Fruit fly (Drosophila melanogaster) whole organism, adult: ENCODE data around the gene CG34283.

Source experiments
- CG14711 ChIP-seq: fragments of 200-800 bp; sonication (Bioruptor generic); optimal IDR thresholded peaks from 2 replicates; lab custom pipeline; 2018; ENCODE audit warnings: missing biosample characterization, mild to moderate bottlenecking, missing genetic modification characterization, moderate library complexity
- CG33017 ChIP-seq: fragments of 200-800 bp; sonication (Bioruptor generic); optimal IDR thresholded peaks from 2 replicates; lab custom pipeline; 2018; ENCODE audit warnings: missing biosample characterization, mild to moderate bottlenecking, missing genetic modification characterization, moderate library complexity
- Clk ChIP-seq: fragments of 200-800 bp; sonication (Bioruptor generic); optimal IDR thresholded peaks from 2 replicates; lab custom pipeline; 2017; ENCODE audit warnings: missing biosample characterization, missing genetic modification characterization
- Crg-1 ChIP-seq: fragments of 200-800 bp; sonication (Bioruptor generic); optimal IDR thresholded peaks from 2 replicates; lab custom pipeline; 2016; ENCODE audit warnings: missing biosample characterization, missing genetic modification characterization
- Hr96 ChIP-seq: fragments of 200-800 bp; sonication (Bioruptor generic); optimal IDR thresholded peaks from 2 replicates; lab custom pipeline; 2016; ENCODE audit warnings: missing biosample characterization, missing genetic modification characterization
- cnc ChIP-seq, 2 experiments: fragments of >200 bp; optimal IDR thresholded peaks; 2 replicates each; lab custom pipeline; 2017
- kay ChIP-seq: fragments of 200-800 bp; sonication (Bioruptor generic); peaks from one replicate; lab custom pipeline; 2016; ENCODE audit warnings: missing biosample characterization, missing genetic modification characterization, borderline replicate concordance
- ovo ChIP-seq: fragments of 200-800 bp; sonication (Bioruptor generic); optimal IDR thresholded peaks from 2 replicates; lab custom pipeline; 2016; ENCODE audit warnings: missing biosample characterization, missing genetic modification characterization
- pad ChIP-seq: fragments of 200-800 bp; sonication (Bioruptor generic); optimal IDR thresholded peaks from 3 replicates; lab custom pipeline; 2017; ENCODE audit warnings: missing biosample characterization, missing genetic modification characterization, mild to moderate bottlenecking, moderate library complexity, missing genetic modification reagents

dm6 chr3R:18738705-18739434 lies 16.5 kb upstream of the CG34283 start:
- no peak for TF ChIP-seq CG14711 (tag; lab: Kevin White, UChicago)
- TF ChIP-seq CG33017 (tag; lab: Kevin White, UChicago), result no peak
- no peak for TF ChIP-seq Clk (GFP tag; lab: Kevin White, UChicago)
- TF ChIP-seq ovo (GFP tag; lab: Kevin White, UChicago), result no peak
- TF ChIP-seq Hr96 (GFP tag; lab: Kevin White, UChicago), result no peak
- TF ChIP-seq kay (GFP tag; lab: Kevin White, UChicago), result no peak
- no peak for TF ChIP-seq pad (GFP tag; lab: Kevin White, UChicago)
- no peak for TF ChIP-seq cnc (optimal IDR thresholded peaks at IDR 0.05; lab: Kevin White, UChicago)
- TF ChIP-seq Crg-1 (GFP tag; lab: Kevin White, UChicago), result no peak
